Fruit fly (Drosophila melanogaster) whole organism, pupa: Measurements from ENCODE around the gene LUBEL.

Source experiments
- CG14655 ChIP-seq: fragments of 200-800 bp; sonication (Bioruptor generic); optimal IDR thresholded peaks from 3 replicates; lab custom pipeline; 2017; ENCODE audit warnings: mild to moderate bottlenecking, missing biosample characterization, missing genetic modification reagents, missing genetic modification characterization
- Snoo ChIP-seq: fragments of 200-800 bp; sonication (Bioruptor generic); optimal IDR thresholded peaks from 3 replicates; lab custom pipeline; 2017; ENCODE audit warnings: missing biosample characterization, mild to moderate bottlenecking, missing genetic modification characterization, inconsistent platforms

dm6 chr2L:6789358-6789757, 16.8 kb upstream of the LUBEL start:
- TF ChIP-seq Snoo (no peak), CG14655 (GFP tag; lab: Kevin White, UChicago) (no peak)
